Fruit fly (Drosophila melanogaster) whole organism, embryonic: ENCODE measurements around the gene CG3009.

ENCODE experiments used
- Asciz ChIP-seq: fragments of 200-800 bp; sonication (Bioruptor generic); optimal IDR thresholded peaks from 2 replicates; lab custom pipeline; 2017; ENCODE audit warnings: missing biosample characterization, mild to moderate bottlenecking, missing genetic modification characterization, missing genetic modification reagents
- Atf3 ChIP-seq: fragments of 200-800 bp; sonication (Bioruptor generic); optimal IDR thresholded peaks from 3 replicates; lab custom pipeline; 2016; ENCODE audit warnings: missing biosample characterization, missing genetic modification characterization
- BEAF-32 ChIP-seq: fragments of 200-800 bp; sonication (Bioruptor generic); optimal IDR thresholded peaks from 3 replicates; lab custom pipeline; 2017; ENCODE audit warnings: missing biosample characterization, missing genetic modification characterization, mild to moderate bottlenecking, moderate library complexity, missing genetic modification reagents
- CG10654 ChIP-seq: fragments of 200-800 bp; sonication (Bioruptor generic); optimal IDR thresholded peaks from 2 replicates; lab custom pipeline; 2016; ENCODE audit warnings: missing biosample characterization, missing genetic modification characterization
- CG11696 ChIP-seq: fragments of 200-800 bp; sonication (Bioruptor generic); IDR thresholded peaks from 2 replicates; pipeline ENCODE4 v1.3.6; 2022; ENCODE audit warnings: missing biosample characterization, missing genetic modification characterization
- CG12155 ChIP-seq: fragments of 200-800 bp; sonication (Bioruptor generic); optimal IDR thresholded peaks from 3 replicates; lab custom pipeline; 2016; ENCODE audit warnings: missing biosample characterization, missing genetic modification characterization
- CG12299 ChIP-seq: fragments of 200-800 bp; sonication (Bioruptor generic); optimal IDR thresholded peaks from 2 replicates; lab custom pipeline; 2018; ENCODE audit warnings: missing biosample characterization, mild to moderate bottlenecking, missing genetic modification characterization
- CG12391 ChIP-seq: fragments of 200-800 bp; sonication (Bioruptor generic); optimal IDR thresholded peaks from 3 replicates; lab custom pipeline; 2018; ENCODE audit warnings: missing biosample characterization, mild to moderate bottlenecking, missing genetic modification characterization, moderate library complexity
- CG12659 ChIP-seq: fragments of 200-800 bp; sonication (Bioruptor generic); optimal IDR thresholded peaks from 3 replicates; lab custom pipeline; 2017; ENCODE audit warnings: mild to moderate bottlenecking, missing biosample characterization, missing genetic modification reagents, missing genetic modification characterization
- CG14441 ChIP-seq: fragments of 200-800 bp; sonication (Bioruptor generic); IDR thresholded peaks from 2 replicates; pipeline ENCODE4 v1.3.6; 2022; ENCODE audit warnings: missing biosample characterization, missing genetic modification characterization
- CG14860 ChIP-seq: fragments of 200-800 bp; sonication (Bioruptor generic); IDR thresholded peaks from 3 replicates; pipeline ENCODE4 v1.3.6; 2022; ENCODE audit warnings: missing biosample characterization, missing genetic modification characterization; ENCODE audit not compliant: partially characterized antibody
- CG1529 ChIP-seq: fragments of 200-800 bp; sonication (Bioruptor generic); optimal IDR thresholded peaks from 3 replicates; lab custom pipeline; 2018; ENCODE audit warnings: missing biosample characterization, missing genetic modification characterization
- CG1603 ChIP-seq: fragments of 200-800 bp; sonication (Bioruptor generic); optimal IDR thresholded peaks from 2 replicates; lab custom pipeline; 2019; ENCODE audit warnings: missing biosample characterization, mild to moderate bottlenecking, missing genetic modification characterization, moderate library complexity
- CG16863 ChIP-seq: fragments of 200-800 bp; sonication (Bioruptor generic); optimal IDR thresholded peaks from 3 replicates; lab custom pipeline; 2016; ENCODE audit warnings: missing biosample characterization, missing genetic modification characterization
- CG17802 ChIP-seq: fragments of 200-800 bp; sonication (Bioruptor generic); optimal IDR thresholded peaks from 2 replicates; lab custom pipeline; 2018; ENCODE audit warnings: missing biosample characterization, mild to moderate bottlenecking, missing genetic modification characterization, moderate library complexity
- CG18599 ChIP-seq: fragments of 200-800 bp; sonication (Bioruptor generic); optimal IDR thresholded peaks from 3 replicates; lab custom pipeline; 2017; ENCODE audit warnings: missing biosample characterization, missing genetic modification characterization, mild to moderate bottlenecking, moderate library complexity, missing genetic modification reagents
- CG2202 ChIP-seq: fragments of 200-800 bp; sonication (Bioruptor generic); optimal IDR thresholded peaks from 2 replicates; lab custom pipeline; 2018; ENCODE audit warnings: missing biosample characterization, mild to moderate bottlenecking, missing genetic modification characterization
- CG34422 ChIP-seq: fragments of 200-800 bp; sonication (Bioruptor generic); IDR thresholded peaks from 3 replicates; pipeline ENCODE4 v1.3.6; 2022; ENCODE audit warnings: missing biosample characterization, missing genetic modification characterization
- CG5245 ChIP-seq: fragments of 200-800 bp; sonication (Bioruptor generic); optimal IDR thresholded peaks from 3 replicates; lab custom pipeline; 2016; ENCODE audit warnings: missing biosample characterization, missing genetic modification characterization
- CG6175 ChIP-seq: fragments of 200-800 bp; sonication (Bioruptor generic); IDR thresholded peaks from 3 replicates; pipeline ENCODE4 v1.3.6; 2022; ENCODE audit warnings: missing biosample characterization, missing genetic modification characterization
- CG6689 ChIP-seq: fragments of 200-800 bp; sonication (Bioruptor generic); IDR thresholded peaks from 2 replicates; pipeline ENCODE4 v1.3.6; 2022; ENCODE audit warnings: missing biosample characterization, missing genetic modification characterization
- CG9817 ChIP-seq: fragments of 200-800 bp; sonication (Bioruptor generic); optimal IDR thresholded peaks from 2 replicates; lab custom pipeline; 2018; ENCODE audit warnings: missing biosample characterization, mild to moderate bottlenecking, missing genetic modification characterization, moderate library complexity
- CG9932 ChIP-seq: fragments of 200-800 bp; sonication (Bioruptor generic); IDR thresholded peaks from 2 replicates; pipeline ENCODE4 v1.3.6; 2022; ENCODE audit warnings: missing biosample characterization, missing genetic modification characterization
- Lim3 ChIP-seq: fragments of 200-800 bp; sonication (Bioruptor generic); IDR thresholded peaks from 2 replicates; pipeline ENCODE4 v1.3.6; 2022; ENCODE audit warnings: missing biosample characterization, missing genetic modification characterization
- Med ChIP-seq: fragments of 200-800 bp; sonication (Bioruptor generic); peaks from one replicate; lab custom pipeline; 2016; ENCODE audit warnings: missing biosample characterization, missing genetic modification characterization, mild to moderate bottlenecking, inconsistent platforms, moderate library complexity
- Mes4 ChIP-seq: fragments of 200-800 bp; sonication (Bioruptor generic); optimal IDR thresholded peaks from 2 replicates; lab custom pipeline; 2016; ENCODE audit warnings: missing biosample characterization, missing genetic modification characterization
- Mrtf ChIP-seq: fragments of 200-800 bp; sonication (Bioruptor generic); IDR thresholded peaks from 3 replicates; pipeline ENCODE4 v1.3.6; 2022; ENCODE audit warnings: missing biosample characterization, missing genetic modification characterization
- Ravus ChIP-seq: fragments of 200-800 bp; sonication (Bioruptor generic); IDR thresholded peaks from 2 replicates; pipeline ENCODE4 v1.3.6; 2022; ENCODE audit warnings: missing biosample characterization, missing genetic modification characterization
- Scr ChIP-seq: fragments of 200-800 bp; sonication (Bioruptor generic); IDR thresholded peaks from 2 replicates; pipeline ENCODE4 v1.3.6; 2022; ENCODE audit warnings: missing biosample characterization, missing genetic modification characterization; ENCODE audit not compliant: partially characterized antibody
- Taf1 ChIP-seq: fragments of 200-800 bp; sonication (Bioruptor generic); IDR thresholded peaks from 2 replicates; pipeline ENCODE4 v1.3.6; 2022; ENCODE audit warnings: missing biosample characterization, missing genetic modification characterization
- al ChIP-seq: fragments of 200-800 bp; sonication (Bioruptor generic); IDR thresholded peaks from 2 replicates; pipeline ENCODE4 v1.3.6; 2022; ENCODE audit warnings: missing biosample characterization, missing genetic modification characterization
- amos ChIP-seq: fragments of 200-800 bp; sonication (Bioruptor generic); IDR thresholded peaks from 2 replicates; pipeline ENCODE4 v1.3.6; 2022; ENCODE audit warnings: missing biosample characterization, missing genetic modification characterization; ENCODE audit not compliant: partially characterized antibody
- bab2 ChIP-seq: fragments of 200-800 bp; sonication (Bioruptor generic); optimal IDR thresholded peaks from 2 replicates; lab custom pipeline; 2016; ENCODE audit warnings: missing biosample characterization, missing genetic modification characterization
- caup ChIP-seq: fragments of 200-800 bp; sonication (Bioruptor generic); optimal IDR thresholded peaks from 3 replicates; lab custom pipeline; 2017; ENCODE audit warnings: missing biosample characterization, mild to moderate bottlenecking, missing genetic modification characterization, moderate library complexity; ENCODE audit not compliant: severe bottlenecking
- chn ChIP-seq: fragments of 200-800 bp; sonication (Bioruptor generic); optimal IDR thresholded peaks from 2 replicates; lab custom pipeline; 2016; ENCODE audit warnings: missing biosample characterization, missing genetic modification characterization
- croc ChIP-seq: fragments of 200-800 bp; sonication (Bioruptor generic); conservative IDR thresholded peaks from 3 replicates; pipeline ENCODE4 v1.3.6; 2022; ENCODE audit warnings: missing biosample characterization, missing genetic modification characterization
- eve ChIP-seq, 2 experiments: fragments of >200 bp; optimal IDR thresholded peaks; 2 replicates each; lab custom pipeline; 2017; ENCODE audit warnings: missing biosample characterization in 2 of 2, missing genetic modification characterization in 2 of 2
- gfzf ChIP-seq: fragments of 200-800 bp; sonication (Bioruptor generic); optimal IDR thresholded peaks from 2 replicates; lab custom pipeline; 2016; ENCODE audit warnings: missing biosample characterization, mild to moderate bottlenecking, missing genetic modification characterization, moderate library complexity
- ham ChIP-seq: fragments of 200-800 bp; sonication (Bioruptor generic); IDR thresholded peaks from 2 replicates; pipeline ENCODE4 v1.3.6; 2022; ENCODE audit warnings: missing biosample characterization, missing genetic modification characterization
- lilli ChIP-seq: fragments of 200-800 bp; sonication (Bioruptor generic); optimal IDR thresholded peaks from 3 replicates; lab custom pipeline; 2016; ENCODE audit warnings: missing biosample characterization, missing genetic modification characterization
- nmo ChIP-seq: fragments of 200-800 bp; sonication (Bioruptor generic); optimal IDR thresholded peaks from 2 replicates; lab custom pipeline; 2018; ENCODE audit warnings: missing biosample characterization, mild to moderate bottlenecking, missing genetic modification characterization, moderate library complexity
- oc ChIP-seq: fragments of 200-800 bp; sonication (Bioruptor generic); optimal IDR thresholded peaks from 2 replicates; lab custom pipeline; 2018; ENCODE audit warnings: missing biosample characterization, mild to moderate bottlenecking, missing genetic modification characterization, moderate library complexity
- pnt ChIP-seq: fragments of 200-800 bp; sonication (Bioruptor generic); optimal IDR thresholded peaks from 3 replicates; lab custom pipeline; 2016; ENCODE audit warnings: missing biosample characterization, missing genetic modification characterization
- prd ChIP-seq, 3 experiments: fragments of >200 bp in 2 of 3; fragments of 200-800 bp in 1 of 3; sonication (Bioruptor generic) in 1 of 3; optimal IDR thresholded peaks in 2 of 3; IDR thresholded peaks in 1 of 3; 2 replicates in 2 of 3; 3 replicates in 1 of 3; pipeline versions ENCODE4 v1.3.6 to Lab custom; 2017 to 2022; ENCODE audit warnings: missing biosample characterization in 1 of 3, missing genetic modification characterization in 1 of 3
- ro ChIP-seq: fragments of 200-800 bp; sonication (Bioruptor generic); IDR thresholded peaks from 2 replicates; pipeline ENCODE4 v1.3.6; 2022; ENCODE audit warnings: missing biosample characterization, missing genetic modification characterization
- row ChIP-seq: fragments of 200-800 bp; sonication (Bioruptor generic); IDR thresholded peaks from 3 replicates; pipeline ENCODE4 v1.3.6; 2022; ENCODE audit warnings: missing biosample characterization, missing genetic modification characterization
- so ChIP-seq: fragments of 200-800 bp; sonication (Bioruptor generic); IDR thresholded peaks from 3 replicates; pipeline ENCODE4 v1.3.6; 2022; ENCODE audit warnings: missing biosample characterization, missing genetic modification characterization
- tgo ChIP-seq: fragments of 200-800 bp; sonication (Bioruptor generic); IDR thresholded peaks from 3 replicates; pipeline ENCODE4 v1.3.6; 2022; ENCODE audit warnings: missing biosample characterization, missing genetic modification characterization
- unc-4 ChIP-seq: fragments of 200-800 bp; sonication (Bioruptor generic); IDR thresholded peaks from 2 replicates; pipeline ENCODE4 v1.3.6; 2022; ENCODE audit warnings: missing biosample characterization, missing genetic modification characterization; ENCODE audit not compliant: partially characterized antibody
- vfl ChIP-seq: fragments of 200-800 bp; sonication (Bioruptor generic); optimal IDR thresholded peaks from 2 replicates; lab custom pipeline; 2016; ENCODE audit warnings: missing biosample characterization, missing genetic modification characterization
- vvl ChIP-seq: fragments of 200-800 bp; sonication (Bioruptor generic); IDR thresholded peaks from 2 replicates; pipeline ENCODE4 v1.3.6; 2022; ENCODE audit warnings: missing biosample characterization, missing genetic modification characterization

Gene CG3009

dm6 chrX:4649751-4650150 is 16.7 kb downstream of the CG3009 start, which contains the start of the genes Cbp80 and Torsin (continued):
- no peak for TF ChIP-seq Asciz
- TF ChIP-seq row (GFP tag; lab: Robert Waterston, UW), result peak; percentile 70
- TF ChIP-seq amos (GFP tag; lab: Robert Waterston, UW), result peak; percentile 77
- no peak for TF ChIP-seq CG18599 (GFP tag; lab: Kevin White, UChicago)
- TF ChIP-seq CG1603 (tag; lab: Kevin White, UChicago), result peak; percentile 74
- no peak for TF ChIP-seq chn (GFP tag; lab: Kevin White, UChicago)
- no peak for TF ChIP-seq tgo (GFP tag; lab: Robert Waterston, UW)
- TF ChIP-seq Med (GFP tag; lab: Kevin White, UChicago), result peak; percentile 81
- TF ChIP-seq ro (GFP tag; lab: Robert Waterston, UW), result no peak
- no peak for TF ChIP-seq Ravus
- TF ChIP-seq BEAF-32 (GFP tag; lab: Kevin White, UChicago), result peak; percentile 81
- TF ChIP-seq CG12659 (GFP tag; lab: Kevin White, UChicago), result peak; percentile 36
- no peak for TF ChIP-seq Mes4
- no peak for TF ChIP-seq so (GFP tag; lab: Robert Waterston, UW)
- TF ChIP-seq CG6175 (GFP tag; lab: Robert Waterston, UW), result no peak
- TF ChIP-seq oc (tag; lab: Kevin White, UChicago), result no peak
- TF ChIP-seq CG2202, result no peak
- TF ChIP-seq vfl (GFP tag; lab: Kevin White, UChicago), result no peak
- TF ChIP-seq CG14860, result peak; percentile 94
- TF ChIP-seq pnt, result no peak
- TF ChIP-seq CG17802 (tag; lab: Kevin White, UChicago), result peak; percentile 58
- peak; percentile 92 for TF ChIP-seq Scr
- TF ChIP-seq CG9932 (GFP tag; lab: Robert Waterston, UW), result peak; percentile 45; the same call in 1 of the 2 replicates
- no peak for TF ChIP-seq Lim3 (GFP tag; lab: Robert Waterston, UW)
- TF ChIP-seq al, result no peak
- no peak for TF ChIP-seq prd (optimal IDR thresholded peaks at IDR 0.05; lab: Kevin White, UChicago)
- TF ChIP-seq prd (GFP tag; IDR thresholded peaks at IDR 0.05; lab: Robert Waterston, UW), result peak; percentile 34; the same call in 2 of the 3 replicates
- peak; percentile 42 for TF ChIP-seq nmo (GFP tag; lab: Kevin White, UChicago)
- no peak for TF ChIP-seq ham (GFP tag; lab: Robert Waterston, UW)
- TF ChIP-seq Taf1, result no peak
- TF ChIP-seq CG5245 (GFP tag; lab: Kevin White, UChicago), result no peak
- TF ChIP-seq CG1529, result no peak
- TF ChIP-seq CG12155, result no peak
- TF ChIP-seq CG11696 (GFP tag; lab: Robert Waterston, UW), result no peak
- TF ChIP-seq Atf3 (GFP tag; lab: Kevin White, UChicago), result no peak
- TF ChIP-seq croc (GFP tag; lab: Robert Waterston, UW), result no peak
- TF ChIP-seq eve (GFP tag; optimal IDR thresholded peaks at IDR 0.05; lab: Kevin White, UChicago), result no peak
- TF ChIP-seq CG16863, result no peak
- TF ChIP-seq unc-4 (GFP tag; lab: Robert Waterston, UW), result peak; percentile 83
- 0 out of 3 replicates have a peak, but pooled peaks have one; percentile 31 for TF ChIP-seq CG34422 (GFP tag; lab: Robert Waterston, UW)
- TF ChIP-seq gfzf, result peak; percentile 23
- no peak for TF ChIP-seq CG10654 (GFP tag; lab: Kevin White, UChicago)
- peak; percentile 30 for TF ChIP-seq lilli
- 0 out of 2 replicates have a peak, but pooled peaks have one; percentile 31 for TF ChIP-seq CG14441
- TF ChIP-seq CG12299 (tag; lab: Kevin White, UChicago), result no peak
- TF ChIP-seq CG12391, result peak; percentile 14
- no peak for TF ChIP-seq CG9817
- TF ChIP-seq CG6689 (GFP tag; lab: Robert Waterston, UW), result no peak
- no peak for TF ChIP-seq caup
- no peak for TF ChIP-seq bab2
- no peak for TF ChIP-seq Mrtf (GFP tag; lab: Robert Waterston, UW)
- peak; percentile 21; the same call in 1 of the 2 replicates for TF ChIP-seq vvl (GFP tag; lab: Robert Waterston, UW)
